Worm (Caenorhabditis elegans) whole organism, L1 larva: Measurements from ENCODE around the gene npp-25.

Source experiments
- C04F5.9 ChIP-seq: sonication (generic microtip); optimal IDR thresholded peaks from 2 replicates; lab custom pipeline; 2016; ENCODE audit warnings: missing genetic modification characterization, missing compliant biosample characterization
- C34B4.2 ChIP-seq: sonication (generic microtip); optimal IDR thresholded peaks from 2 replicates; lab custom pipeline; 2017; ENCODE audit warnings: mild to moderate bottlenecking, missing genetic modification characterization, missing compliant biosample characterization
- ama-1 ChIP-seq: fragments of 150-350 bp; optimal IDR thresholded peaks from 2 replicates; lab custom pipeline; 2014
- blmp-1 ChIP-seq: fragments of 150-350 bp; optimal IDR thresholded peaks from 2 replicates; lab custom pipeline; 2014; ENCODE audit warnings: missing biosample characterization, missing genetic modification characterization
- ceh-63 ChIP-seq: fragments of 200-800 bp; sonication (Bioruptor generic); optimal IDR thresholded peaks from 2 replicates; lab custom pipeline; 2018; ENCODE audit warnings: mild to moderate bottlenecking, missing genetic modification characterization, missing compliant biosample characterization
- ces-1 ChIP-seq: fragments of 150-350 bp; optimal IDR thresholded peaks from 2 replicates; lab custom pipeline; 2014; ENCODE audit warnings: missing biosample characterization, missing genetic modification reagents, missing genetic modification characterization
- dpl-1 ChIP-seq, 3 experiments: fragments of 150-350 bp in 2 of 3; sonication (generic microtip) in 1 of 3; optimal IDR thresholded peaks; 2 replicates each; lab custom pipeline; 2014 to 2017; ENCODE audit warnings: missing biosample characterization in 3 of 3, missing genetic modification characterization in 3 of 3, missing genetic modification reagents in 3 of 3
- efl-1 ChIP-seq, 4 experiments: fragments of 150-350 bp; optimal IDR thresholded peaks in 3 of 4; peaks in 1 of 4; 1 replicate in 1 of 4; 2 replicates in 3 of 4; lab custom pipeline; 2014; ENCODE audit warnings: missing biosample characterization in 2 of 4, missing genetic modification characterization in 2 of 4, missing genetic modification reagents in 2 of 4
- efl-3 ChIP-seq: fragments of 200-800 bp; sonication (Bioruptor generic); optimal IDR thresholded peaks from 2 replicates; lab custom pipeline; 2018; ENCODE audit warnings: mild to moderate bottlenecking, missing genetic modification characterization, missing compliant biosample characterization
- elt-2 ChIP-seq: sonication (generic microtip); optimal IDR thresholded peaks from 2 replicates; lab custom pipeline; 2016; ENCODE audit warnings: missing genetic modification characterization, mild to moderate bottlenecking, inconsistent platforms, missing compliant biosample characterization, missing genetic modification reagents
- fkh-4 ChIP-seq: sonication (generic microtip); optimal IDR thresholded peaks from 2 replicates; lab custom pipeline; 2016; ENCODE audit warnings: missing compliant biosample characterization, missing genetic modification characterization, borderline replicate concordance
- fkh-8 ChIP-seq: sonication (generic microtip); optimal IDR thresholded peaks from 2 replicates; lab custom pipeline; 2016; ENCODE audit warnings: mild to moderate bottlenecking, missing genetic modification characterization, missing compliant biosample characterization
- grh-1 ChIP-seq: fragments of 200-800 bp; sonication (Bioruptor generic); IDR thresholded peaks from 2 replicates; pipeline ENCODE4 v1.3.6; 2022; ENCODE audit warnings: missing genetic modification reagents, missing genetic modification characterization, missing compliant biosample characterization
- irx-1 ChIP-seq: sonication (generic microtip); optimal IDR thresholded peaks from 2 replicates; lab custom pipeline; 2016; ENCODE audit warnings: missing genetic modification characterization, missing compliant biosample characterization
- isw-1 ChIP-seq: fragments of 200-800 bp; sonication (Bioruptor generic); IDR thresholded peaks from 2 replicates; pipeline ENCODE4 v1.3.6; 2022; ENCODE audit warnings: missing genetic modification characterization, missing compliant biosample characterization
- lin-14 ChIP-seq: fragments of 200-800 bp; sonication (Bioruptor generic); optimal IDR thresholded peaks from 2 replicates; lab custom pipeline; 2018; ENCODE audit warnings: mild to moderate bottlenecking, missing genetic modification characterization, moderate library complexity, missing compliant biosample characterization
- lin-35 ChIP-seq, 2 experiments: fragments of 150-350 bp; optimal IDR thresholded peaks; 2 replicates each; lab custom pipeline; 2014; ENCODE audit warnings: missing biosample characterization in 2 of 2, missing genetic modification characterization in 2 of 2, missing genetic modification reagents in 2 of 2
- lsy-2 ChIP-seq, 2 experiments: fragments of 150-350 bp; optimal IDR thresholded peaks; 2 replicates each; lab custom pipeline; 2014; ENCODE audit warnings: missing biosample characterization in 2 of 2, missing genetic modification characterization in 2 of 2
- mdl-1 ChIP-seq, 2 experiments: fragments of 150-350 bp; optimal IDR thresholded peaks; 2 replicates each; lab custom pipeline; 2014 to 2017; ENCODE audit warnings: missing biosample characterization in 2 of 2, missing genetic modification characterization in 2 of 2, inconsistent platforms in 1 of 2
- mef-2 ChIP-seq: fragments of 150-350 bp; optimal IDR thresholded peaks from 2 replicates; lab custom pipeline; 2014; ENCODE audit warnings: missing biosample characterization, missing genetic modification characterization
- mep-1 ChIP-seq: fragments of 150-350 bp; optimal IDR thresholded peaks from 2 replicates; lab custom pipeline; 2014; ENCODE audit warnings: missing biosample characterization, missing genetic modification characterization
- nhr-28 ChIP-seq: fragments of 150-350 bp; optimal IDR thresholded peaks from 2 replicates; lab custom pipeline; 2014; ENCODE audit warnings: missing biosample characterization, missing genetic modification characterization
- nhr-84 ChIP-seq: sonication (generic microtip); optimal IDR thresholded peaks from 2 replicates; lab custom pipeline; 2017; ENCODE audit warnings: missing biosample characterization, missing genetic modification characterization
- nhr-90 ChIP-seq: sonication (generic microtip); optimal IDR thresholded peaks from 2 replicates; lab custom pipeline; 2016; ENCODE audit warnings: mild to moderate bottlenecking, missing genetic modification characterization, missing compliant biosample characterization; ENCODE audit not compliant: poor library complexity
- pag-3 ChIP-seq: sonication (generic microtip); optimal IDR thresholded peaks from 2 replicates; lab custom pipeline; 2017; ENCODE audit warnings: missing genetic modification characterization, mild to moderate bottlenecking, missing compliant biosample characterization, antibody characterized with exemption, borderline replicate concordance; ENCODE audit not compliant: insufficient read depth
- rnt-1 ChIP-seq: sonication (generic microtip); optimal IDR thresholded peaks from 2 replicates; lab custom pipeline; 2016; ENCODE audit warnings: mild to moderate bottlenecking, missing genetic modification characterization, moderate library complexity, missing compliant biosample characterization
- snpc-4 ChIP-seq: fragments of 150-350 bp; optimal IDR thresholded peaks from 2 replicates; lab custom pipeline; 2014; ENCODE audit warnings: missing biosample characterization, missing genetic modification characterization
- snu-23 ChIP-seq: sonication (generic microtip); optimal IDR thresholded peaks from 2 replicates; lab custom pipeline; 2016; ENCODE audit warnings: missing genetic modification characterization, missing compliant biosample characterization
- sox-4 ChIP-seq: sonication (generic microtip); optimal IDR thresholded peaks from 2 replicates; lab custom pipeline; 2016; ENCODE audit warnings: missing genetic modification characterization, missing compliant biosample characterization
- sup-37 ChIP-seq: fragments of 200-800 bp; sonication (Bioruptor generic); optimal IDR thresholded peaks from 2 replicates; lab custom pipeline; 2018; ENCODE audit warnings: mild to moderate bottlenecking, missing genetic modification characterization, missing compliant biosample characterization
- swsn-7 ChIP-seq: sonication (generic microtip); optimal IDR thresholded peaks from 2 replicates; lab custom pipeline; 2016; ENCODE audit warnings: missing genetic modification characterization, missing compliant biosample characterization
- tbx-2 ChIP-seq: sonication (generic microtip); optimal IDR thresholded peaks from 2 replicates; lab custom pipeline; 2016; ENCODE audit warnings: missing genetic modification characterization, missing compliant biosample characterization
- tlp-1 ChIP-seq: fragments of 150-350 bp; optimal IDR thresholded peaks from 2 replicates; lab custom pipeline; 2014; ENCODE audit warnings: missing biosample characterization, missing genetic modification characterization
- unc-30 ChIP-seq: sonication (generic microtip); optimal IDR thresholded peaks from 2 replicates; lab custom pipeline; 2017; ENCODE audit warnings: missing biosample characterization, missing genetic modification characterization
- unc-86 ChIP-seq: sonication (generic microtip); optimal IDR thresholded peaks from 2 replicates; lab custom pipeline; 2016; ENCODE audit warnings: missing genetic modification characterization, missing compliant biosample characterization
- unc-98 ChIP-seq: fragments of 200-800 bp; sonication (Bioruptor generic); IDR thresholded peaks from 2 replicates; pipeline ENCODE4 v1.3.6; 2022; ENCODE audit warnings: missing genetic modification characterization, missing compliant biosample characterization
- zag-1 ChIP-seq: fragments of 150-350 bp; optimal IDR thresholded peaks from 2 replicates; lab custom pipeline; 2014; ENCODE audit warnings: missing biosample characterization, missing genetic modification characterization
- zip-4 ChIP-seq: fragments of 200-800 bp; sonication (Bioruptor generic); optimal IDR thresholded peaks from 2 replicates; lab custom pipeline; 2018; ENCODE audit warnings: mild to moderate bottlenecking, missing genetic modification characterization, moderate library complexity, missing compliant biosample characterization
- ztf-4 ChIP-seq: fragments of 150-350 bp; optimal IDR thresholded peaks from 2 replicates; lab custom pipeline; 2014; ENCODE audit warnings: missing biosample characterization, missing genetic modification characterization

The npp-25 gene

ce11 chrIII:12919882-12920281 is 5.9 kb downstream of the npp-25 start (continued):
- TF ChIP-seq elt-2 (tag; lab: Kevin White, UChicago) (peak; percentile 13), C04F5.9 (no peak), nhr-28 (tag; lab: Kevin White, UChicago) (no peak), C34B4.2 (tag; lab: Kevin White, UChicago) (no peak), swsn-7 (no peak), rnt-1 (tag; lab: Kevin White, UChicago) (no peak), fkh-4 (tag; lab: Kevin White, UChicago) (no peak), ztf-4 (tag; lab: Kevin White, UChicago) (no peak), zag-1 (tag; lab: Kevin White, UChicago) (no peak), unc-98 (GFP tag; lab: Robert Waterston, UW) (no peak)
- TF ChIP-seq, all 84 proteins: peak for 11

- no peak for TF ChIP-seq swsn-7
- no peak for TF ChIP-seq nhr-90 (tag; lab: Kevin White, UChicago)
- TF ChIP-seq ceh-63, result no peak
- TF ChIP-seq efl-1 (optimal IDR thresholded peaks at IDR 0.05; lab: Kevin White, UChicago), result no peak
- peak in 1 of 2 experiments; percentile 61 for TF ChIP-seq efl-1 (GFP tag; optimal IDR thresholded peaks at IDR 0.05 in 1 of 2; lab: Kevin White, UChicago)
Observed at ce11 chrIII:12918575-12918974, 7.2 kb downstream of the npp-25 start, which contains the start of gene Y37D8A.16. TSS of gene Y37D8A.16 (minus strand) at chrIII:12918675.

- TF ChIP-seq lin-35 (GFP tag; optimal IDR thresholded peaks at IDR 0.05; lab: Kevin White, UChicago) (peak in 1 of 2 experiments; percentile 3), snpc-4 (tag; lab: Kevin White, UChicago) (no peak)
Observed at ce11 chrIII:12917852-12918251, 7.9 kb downstream of the npp-25 start.

ce11 chrIII:12916459-12916858 is 9.3 kb downstream of the npp-25 start:
- TF ChIP-seq unc-30 (tag; lab: Kevin White, UChicago) (no peak), fkh-8 (tag; lab: Kevin White, UChicago) (no peak), sup-37 (GFP tag; lab: Kevin White, UChicago) (no peak), zip-4 (GFP tag; lab: Kevin White, UChicago) (no peak), blmp-1 (no peak), fkh-4 (tag; lab: Kevin White, UChicago) (no peak), mdl-1 (tag; optimal IDR thresholded peaks at IDR 0.05; lab: Kevin White, UChicago) (no peak), lin-14 (GFP tag; lab: Kevin White, UChicago) (peak; percentile 24)

ce11 chrIII:12910365-12910764 is 15.4 kb downstream of the npp-25 start, which contains the start of gene flp-14:
TSS of gene flp-14 (plus strand) at chrIII:12910510.
- TF ChIP-seq efl-3 (GFP tag; lab: Kevin White, UChicago) (no peak), ceh-63 (no peak), pag-3 (tag; lab: Kevin White, UChicago) (no peak), efl-1 (optimal IDR thresholded peaks at IDR 0.05; lab: Kevin White, UChicago) (no peak), efl-1 (GFP tag; optimal IDR thresholded peaks at IDR 0.05 in 1 of 2; lab: Kevin White, UChicago) (peak in 1 of 2 experiments; percentile 71), lsy-2 (tag; optimal IDR thresholded peaks at IDR 0.05; lab: Kevin White, UChicago) (no peak), tbx-2 (tag; lab: Kevin White, UChicago) (no peak), mef-2 (tag; lab: Kevin White, UChicago) (no peak)

- TF ChIP-seq ztf-4 (tag; lab: Kevin White, UChicago), result no peak
- TF ChIP-seq nhr-84, result no peak
- TF ChIP-seq snu-23, result no peak
- TF ChIP-seq grh-1 (GFP tag; lab: Robert Waterston, UW), result no peak
- TF ChIP-seq mep-1 (tag; lab: Kevin White, UChicago), result no peak
- no peak for TF ChIP-seq sup-37 (GFP tag; lab: Kevin White, UChicago)
- TF ChIP-seq ces-1 (GFP tag; lab: Kevin White, UChicago), result no peak
- TF ChIP-seq unc-86 (tag; lab: Kevin White, UChicago), result no peak
- TF ChIP-seq irx-1, result no peak
- TF ChIP-seq ama-1, result no peak
- no peak for TF ChIP-seq isw-1
- no peak for TF ChIP-seq dpl-1 (GFP tag; optimal IDR thresholded peaks at IDR 0.05; lab: Kevin White, UChicago)
- no peak for TF ChIP-seq tlp-1 (tag; lab: Kevin White, UChicago)
- no peak for TF ChIP-seq sox-4 (tag; lab: Kevin White, UChicago)
Observed at ce11 chrIII:12907218-12907617, 18.6 kb downstream of the npp-25 start.
